Fruit fly (Drosophila melanogaster): Measurements from ENCODE around the gene CG14339.

dm6 chr2L:1082668-1083067 is 25.7 kb upstream of the CG14339 start:
- TF ChIP-seq ttk (optimal IDR thresholded peaks at IDR 0.05) (no peak), Sin3A (optimal IDR thresholded peaks at IDR 0.05) (no peak)
